Worm (Caenorhabditis elegans) whole organism, L3 larva: ENCODE results near the gene F13D11.4.
A peak's percentile ranks its signal among the peaks of the same experiment; 100 is the strongest.

Source experiments
- aly-2 ChIP-seq: fragments of 150-350 bp; optimal IDR thresholded peaks from 2 replicates; lab custom pipeline; 2014; ENCODE audit warnings: missing biosample characterization, missing genetic modification characterization
- ama-1 ChIP-seq: fragments of 150-350 bp; optimal IDR thresholded peaks from 2 replicates; lab custom pipeline; 2018
- ceh-16 ChIP-seq: sonication (generic microtip); optimal IDR thresholded peaks from 2 replicates; lab custom pipeline; 2017; ENCODE audit warnings: missing biosample characterization, missing genetic modification characterization
- ceh-28 ChIP-seq: fragments of 150-350 bp; optimal IDR thresholded peaks from 2 replicates; lab custom pipeline; 2014; ENCODE audit warnings: missing biosample characterization, missing genetic modification reagents, missing genetic modification characterization
- ceh-9 ChIP-seq: sonication (generic microtip); optimal IDR thresholded peaks from 2 replicates; lab custom pipeline; 2018; ENCODE audit warnings: missing biosample characterization, missing genetic modification characterization
- daf-12 ChIP-seq: fragments of 150-350 bp; optimal IDR thresholded peaks from 2 replicates; lab custom pipeline; 2014; ENCODE audit warnings: missing biosample characterization, missing genetic modification reagents, missing genetic modification characterization
- egl-27 ChIP-seq: sonication (generic microtip); optimal IDR thresholded peaks from 4 replicates; lab custom pipeline; 2017; ENCODE audit warnings: missing biosample characterization, missing genetic modification reagents, missing genetic modification characterization
- egl-5 ChIP-seq: fragments of 150-350 bp; optimal IDR thresholded peaks from 2 replicates; lab custom pipeline; 2017; ENCODE audit warnings: missing biosample characterization, missing genetic modification reagents, missing genetic modification characterization, inconsistent platforms
- elt-1 ChIP-seq: fragments of 150-350 bp; optimal IDR thresholded peaks from 2 replicates; lab custom pipeline; 2014; ENCODE audit warnings: missing biosample characterization, missing genetic modification characterization
- elt-3 ChIP-seq, 3 experiments: fragments of 150-350 bp in 1 of 3; sonication (generic microtip) in 2 of 3; optimal IDR thresholded peaks; 2 replicates in 2 of 3; 4 replicates in 1 of 3; lab custom pipeline; 2014 to 2017; ENCODE audit warnings: missing biosample characterization in 3 of 3, missing genetic modification characterization in 3 of 3
- fkh-10 ChIP-seq: sonication (generic microtip); optimal IDR thresholded peaks from 2 replicates; lab custom pipeline; 2017; ENCODE audit warnings: missing biosample characterization, missing genetic modification reagents, missing genetic modification characterization
- hmg-11 ChIP-seq: sonication (generic microtip); optimal IDR thresholded peaks from 2 replicates; lab custom pipeline; 2016; ENCODE audit warnings: missing genetic modification characterization, missing compliant biosample characterization
- jun-1 ChIP-seq: fragments of 150-350 bp; optimal IDR thresholded peaks from 2 replicates; lab custom pipeline; 2014; ENCODE audit warnings: missing biosample characterization, missing genetic modification reagents, missing genetic modification characterization
- lin-39 ChIP-seq: fragments of 150-350 bp; optimal IDR thresholded peaks from 2 replicates; lab custom pipeline; 2018; ENCODE audit warnings: missing biosample characterization, missing genetic modification reagents, missing genetic modification characterization
- lsy-12 ChIP-seq: sonication (generic microtip); optimal IDR thresholded peaks from 2 replicates; lab custom pipeline; 2016; ENCODE audit warnings: mild to moderate bottlenecking, missing genetic modification characterization, missing compliant biosample characterization
- mml-1 ChIP-seq: fragments of 150-350 bp; sonication (generic microtip); optimal IDR thresholded peaks from 3 replicates; lab custom pipeline; 2014; ENCODE audit warnings: missing biosample characterization, missing genetic modification characterization
- nfya-1 ChIP-seq: sonication (generic microtip); optimal IDR thresholded peaks from 2 replicates; lab custom pipeline; 2017; ENCODE audit warnings: missing genetic modification characterization, mild to moderate bottlenecking, missing compliant biosample characterization, antibody characterized with exemption, moderate library complexity; ENCODE audit not compliant: insufficient read depth
- nhr-23 ChIP-seq: fragments of 150-350 bp; optimal IDR thresholded peaks from 2 replicates; lab custom pipeline; 2014; ENCODE audit warnings: missing biosample characterization, missing genetic modification reagents, missing genetic modification characterization
- nhr-237 ChIP-seq: fragments of 150-350 bp; optimal IDR thresholded peaks from 2 replicates; lab custom pipeline; 2014; ENCODE audit warnings: missing biosample characterization, missing genetic modification characterization
- nhr-25 ChIP-seq: sonication (generic microtip); optimal IDR thresholded peaks from 2 replicates; lab custom pipeline; 2017; ENCODE audit warnings: missing biosample characterization, missing genetic modification characterization
- nhr-43 ChIP-seq: sonication (generic microtip); optimal IDR thresholded peaks from 2 replicates; lab custom pipeline; 2016; ENCODE audit warnings: mild to moderate bottlenecking, missing genetic modification characterization, missing compliant biosample characterization; ENCODE audit not compliant: poor library complexity, severe bottlenecking
- nhr-67 ChIP-seq: fragments of 150-350 bp; optimal IDR thresholded peaks from 2 replicates; lab custom pipeline; 2014; ENCODE audit warnings: missing biosample characterization, missing genetic modification characterization
- nhr-77 ChIP-seq: fragments of 150-350 bp; optimal IDR thresholded peaks from 2 replicates; lab custom pipeline; 2014; ENCODE audit warnings: missing biosample characterization, missing genetic modification characterization
- pha-4 ChIP-seq: fragments of 150-350 bp; optimal IDR thresholded peaks from 2 replicates; lab custom pipeline; 2014; ENCODE audit warnings: missing biosample characterization, missing genetic modification reagents, missing genetic modification characterization
- skn-1 ChIP-seq: fragments of 150-350 bp; optimal IDR thresholded peaks from 2 replicates; lab custom pipeline; 2014; ENCODE audit warnings: missing biosample characterization, missing genetic modification characterization
- snpc-4 ChIP-seq: fragments of 150-350 bp; optimal IDR thresholded peaks from 2 replicates; lab custom pipeline; 2014; ENCODE audit warnings: missing biosample characterization, missing genetic modification characterization
- unc-39 ChIP-seq: sonication (generic microtip); optimal IDR thresholded peaks from 4 replicates; lab custom pipeline; 2017; ENCODE audit warnings: missing biosample characterization, missing genetic modification characterization
- unc-62 ChIP-seq: fragments of 150-350 bp; sonication (generic microtip); optimal IDR thresholded peaks from 4 replicates; lab custom pipeline; 2014; ENCODE audit warnings: missing biosample characterization, missing genetic modification reagents, missing genetic modification characterization
- ztf-11 ChIP-seq: fragments of 150-350 bp; optimal IDR thresholded peaks from 2 replicates; lab custom pipeline; 2014; ENCODE audit warnings: missing biosample characterization, missing genetic modification characterization
- ztf-4 ChIP-seq: fragments of 150-350 bp; optimal IDR thresholded peaks from 2 replicates; lab custom pipeline; 2014; ENCODE audit warnings: missing biosample characterization, missing genetic modification characterization

The F13D11.4 gene

ce11 chrX:5828085-5828484 lies 6.5 kb downstream of the F13D11.4 start:
- TF ChIP-seq fkh-10 (GFP tag; lab: Kevin White, UChicago): no peak
- peak; percentile 36 for TF ChIP-seq elt-1 (tag; lab: Kevin White, UChicago)
- TF ChIP-seq nfya-1 (tag; lab: Kevin White, UChicago): peak; percentile 17
- TF ChIP-seq lin-39 (tag; lab: Kevin White, UChicago): no peak
- no peak for TF ChIP-seq aly-2
- TF ChIP-seq elt-3 (tag; optimal IDR thresholded peaks at IDR 0.05; lab: Kevin White, UChicago): peak in 1 of 3 experiments; percentile 3
- TF ChIP-seq nhr-43 (tag; lab: Kevin White, UChicago): peak; percentile 57
- TF ChIP-seq nhr-23: peak; percentile 79
- peak; percentile 82 for TF ChIP-seq unc-62 (GFP tag; lab: Kevin White, UChicago)
- TF ChIP-seq nhr-25: peak; percentile 95
- no peak for TF ChIP-seq egl-5 (tag; lab: Kevin White, UChicago)

ce11 chrX:5826976-5827375 lies 7.6 kb downstream of the F13D11.4 start:
- TF ChIP-seq egl-5 (tag; lab: Kevin White, UChicago) (no peak), nhr-77 (tag; lab: Kevin White, UChicago) (no peak), ceh-28 (tag; lab: Kevin White, UChicago) (no peak), lsy-12 (tag; lab: Kevin White, UChicago) (no peak), unc-62 (GFP tag; lab: Kevin White, UChicago) (no peak), snpc-4 (tag; lab: Kevin White, UChicago) (no peak), daf-12 (no peak), ama-1 (lab: Kevin White, UChicago) (no peak), skn-1 (tag; lab: Kevin White, UChicago) (no peak), jun-1 (no peak), unc-39 (tag; lab: Kevin White, UChicago) (no peak), nfya-1 (tag; lab: Kevin White, UChicago) (no peak), pha-4 (tag; lab: Kevin White, UChicago) (no peak), ceh-16 (no peak), nhr-67 (tag; lab: Kevin White, UChicago) (no peak), nhr-43 (tag; lab: Kevin White, UChicago) (no peak), aly-2 (no peak)

ce11 chrX:5821842-5822241 lies 12.8 kb downstream of the F13D11.4 start, which contains the start of gene hbl-1:
TSS of gene hbl-1 (plus strand) at chrX:5822142.
- no peak for TF ChIP-seq mml-1 (tag; lab: Kevin White, UChicago)
- TF ChIP-seq nhr-237 (tag; lab: Kevin White, UChicago): no peak
- TF ChIP-seq elt-1 (tag; lab: Kevin White, UChicago): no peak
- no peak for TF ChIP-seq ztf-11 (tag; lab: Kevin White, UChicago)
- TF ChIP-seq egl-27 (tag; lab: Kevin White, UChicago): no peak

- TF ChIP-seq nhr-43 (tag; lab: Kevin White, UChicago) (peak; percentile 30), nhr-23 (no peak), nhr-25 (peak; percentile 75), lsy-12 (tag; lab: Kevin White, UChicago) (peak; percentile 30), ztf-4 (tag; lab: Kevin White, UChicago) (no peak), lin-39 (tag; lab: Kevin White, UChicago) (no peak)
- TF ChIP-seq, all 47 proteins: peak for 3
Observed at ce11 chrX:5820880-5821279, 13.7 kb downstream of the F13D11.4 start.

ce11 chrX:5819702-5820470 lies 14.7 kb downstream of the F13D11.4 start:
- TF ChIP-seq ama-1 (lab: Kevin White, UChicago): peak; percentile 44
- peak; percentile 71 for TF ChIP-seq fkh-10 (GFP tag; lab: Kevin White, UChicago)
- peak; percentile 1 for TF ChIP-seq hmg-11
- no peak for TF ChIP-seq ceh-9 (tag; lab: Kevin White, UChicago)
- peak; percentile 64 for TF ChIP-seq nfya-1 (tag; lab: Kevin White, UChicago)
- TF ChIP-seq daf-12: no peak
- no peak for TF ChIP-seq unc-62 (GFP tag; lab: Kevin White, UChicago)
- TF ChIP-seq, all 47 proteins: peak for 4
